Worm (Caenorhabditis elegans): ENCODE data around the gene gmeb-2.

- TF ChIP-seq sox-4 (tag; optimal IDR thresholded peaks at IDR 0.05): no peak
- no peak for TF ChIP-seq tlp-1 (tag; optimal IDR thresholded peaks at IDR 0.05)
- no peak for TF ChIP-seq ceh-8 (GFP tag; optimal IDR thresholded peaks at IDR 0.05)
- TF ChIP-seq ceh-82 (tag; optimal IDR thresholded peaks at IDR 0.05): no peak
- no peak for TF ChIP-seq grh-1 (GFP tag; IDR thresholded peaks at IDR 0.05)
- no peak for TF ChIP-seq skn-1 (tag; optimal IDR thresholded peaks at IDR 0.05)
Observed at ce11 chrX:15881027-15881426, 2.1 kb downstream of the gmeb-2 start.
